Fruit fly (Drosophila melanogaster) whole organism, pupa: Measurements from ENCODE around the gene CG10560.

Experiments used
- CG10348 ChIP-seq: fragments of 200-800 bp; sonication (Bioruptor generic); IDR thresholded peaks from 2 replicates; pipeline ENCODE4 v1.3.6; 2022; ENCODE audit warnings: missing biosample characterization, missing genetic modification characterization
- CG12605 ChIP-seq: fragments of 200-800 bp; sonication (Bioruptor generic); IDR thresholded peaks from 2 replicates; pipeline ENCODE4 v1.3.6; 2022; ENCODE audit warnings: missing biosample characterization, missing genetic modification characterization
- CG13204 ChIP-seq: fragments of 200-800 bp; sonication (Bioruptor generic); optimal IDR thresholded peaks from 2 replicates; lab custom pipeline; 2018; ENCODE audit warnings: missing biosample characterization, mild to moderate bottlenecking, missing genetic modification characterization, moderate library complexity
- CG14655 ChIP-seq: fragments of 200-800 bp; sonication (Bioruptor generic); optimal IDR thresholded peaks from 3 replicates; lab custom pipeline; 2017; ENCODE audit warnings: mild to moderate bottlenecking, missing biosample characterization, missing genetic modification reagents, missing genetic modification characterization
- CG15710 ChIP-seq: fragments of 200-800 bp; sonication (Bioruptor generic); optimal IDR thresholded peaks from 2 replicates; lab custom pipeline; 2018; ENCODE audit warnings: missing biosample characterization, mild to moderate bottlenecking, missing genetic modification characterization, moderate library complexity
- CG17806 ChIP-seq: fragments of 200-800 bp; sonication (Bioruptor generic); optimal IDR thresholded peaks from 2 replicates; lab custom pipeline; 2018; ENCODE audit warnings: missing biosample characterization, mild to moderate bottlenecking, missing genetic modification characterization, moderate library complexity
- CG32121 ChIP-seq: fragments of 200-800 bp; sonication (Bioruptor generic); IDR thresholded peaks from 2 replicates; pipeline ENCODE4 v1.3.6; 2022; ENCODE audit warnings: missing biosample characterization, missing genetic modification characterization
- CG34367 ChIP-seq: fragments of 200-800 bp; sonication (Bioruptor generic); optimal IDR thresholded peaks from 2 replicates; lab custom pipeline; 2018; ENCODE audit warnings: missing biosample characterization, mild to moderate bottlenecking, missing genetic modification characterization
- CG4496 ChIP-seq: fragments of 200-800 bp; sonication (Bioruptor generic); IDR thresholded peaks from 3 replicates; pipeline ENCODE4 v1.3.6; 2022; ENCODE audit warnings: missing biosample characterization, missing genetic modification characterization
- CG8159 ChIP-seq: fragments of 200-800 bp; sonication (Bioruptor generic); optimal IDR thresholded peaks from 3 replicates; lab custom pipeline; 2018; ENCODE audit warnings: missing biosample characterization, mild to moderate bottlenecking, missing genetic modification characterization, moderate library complexity
- CG8301 ChIP-seq: fragments of 200-800 bp; sonication (Bioruptor generic); optimal IDR thresholded peaks from 2 replicates; lab custom pipeline; 2018; ENCODE audit warnings: missing biosample characterization, mild to moderate bottlenecking, missing genetic modification characterization
- CG9948 ChIP-seq: fragments of 200-800 bp; sonication (Bioruptor generic); optimal IDR thresholded peaks from 2 replicates; lab custom pipeline; 2018; ENCODE audit warnings: missing biosample characterization, mild to moderate bottlenecking, missing genetic modification characterization, moderate library complexity
- D1 ChIP-seq: fragments of 200-800 bp; sonication (Bioruptor generic); optimal IDR thresholded peaks from 2 replicates; lab custom pipeline; 2018; ENCODE audit warnings: missing biosample characterization, mild to moderate bottlenecking, missing genetic modification characterization, moderate library complexity
- EcR ChIP-seq: fragments of 200-800 bp; sonication (Bioruptor generic); optimal IDR thresholded peaks from 3 replicates; lab custom pipeline; 2019; ENCODE audit warnings: missing biosample characterization, missing genetic modification characterization, mild to moderate bottlenecking, moderate library complexity, missing genetic modification reagents
- Ets98B ChIP-seq: fragments of 200-800 bp; sonication (Bioruptor generic); IDR thresholded peaks from 2 replicates; pipeline ENCODE4 v1.3.6; 2022; ENCODE audit warnings: missing biosample characterization, missing genetic modification characterization
- Pif1A ChIP-seq: fragments of 200-800 bp; sonication (Bioruptor generic); optimal IDR thresholded peaks from 3 replicates; lab custom pipeline; 2016; ENCODE audit warnings: missing biosample characterization, missing genetic modification characterization
- Pif1B ChIP-seq: fragments of 200-800 bp; sonication (Bioruptor generic); optimal IDR thresholded peaks from 3 replicates; lab custom pipeline; 2016; ENCODE audit warnings: missing biosample characterization, missing genetic modification characterization
- fd96Ca ChIP-seq: fragments of 200-800 bp; sonication (Bioruptor generic); IDR thresholded peaks from 3 replicates; pipeline ENCODE4 v1.3.6; 2022; ENCODE audit warnings: missing biosample characterization, missing genetic modification characterization
- gl ChIP-seq: fragments of 200-800 bp; sonication (Bioruptor generic); optimal IDR thresholded peaks from 2 replicates; lab custom pipeline; 2018; ENCODE audit warnings: missing biosample characterization, mild to moderate bottlenecking, missing genetic modification characterization
- rn ChIP-seq: fragments of 200-800 bp; sonication (Bioruptor generic); IDR thresholded peaks from 2 replicates; pipeline ENCODE4 v1.3.6; 2022; ENCODE audit warnings: missing biosample characterization, missing genetic modification characterization

CG10560 gene

DNA sequence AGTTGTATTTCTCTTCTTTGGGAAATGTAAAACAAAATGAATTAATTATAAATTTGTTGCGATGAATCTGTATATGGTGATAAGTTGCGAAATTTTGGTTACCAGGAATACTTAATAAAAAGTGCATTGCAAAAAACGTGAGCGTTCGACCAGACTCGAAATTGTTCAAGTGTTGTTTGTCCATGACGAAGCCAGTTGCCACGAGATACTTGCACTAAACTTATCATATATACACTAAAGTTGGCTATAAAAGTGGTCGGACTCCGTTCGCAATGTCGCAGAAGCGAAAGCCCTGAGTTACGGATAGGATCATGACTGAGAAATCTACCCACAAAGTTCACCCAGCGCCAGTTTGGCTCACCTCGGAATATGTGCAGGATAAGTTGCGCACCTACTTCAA, 46.4 kb downstream of the CG10560 start, which contains the start of gene CG11878:
Gene CG11878, plus strand, starts transcription at position 301 of the 400 bp plus-strand sequence.
- TF ChIP-seq CG32121 (no peak), Ets98B (GFP tag; lab: Robert Waterston, UW) (no peak), CG8159 (tag; lab: Kevin White, UChicago) (no peak), Pif1B (GFP tag; lab: Kevin White, UChicago) (no peak), EcR (GFP tag; lab: Kevin White, UChicago) (no peak), fd96Ca (no peak), CG13204 (no peak), CG9948 (tag; lab: Kevin White, UChicago) (no peak), CG17806 (tag; lab: Kevin White, UChicago) (no peak), CG10348 (GFP tag; lab: Robert Waterston, UW) (no peak), rn (no peak), CG34367 (tag; lab: Kevin White, UChicago) (no peak), D1 (tag; lab: Kevin White, UChicago) (no peak), CG8301 (tag; lab: Kevin White, UChicago) (no peak), CG12605 (GFP tag; lab: Robert Waterston, UW) (no peak), Pif1A (GFP tag; lab: Kevin White, UChicago) (no peak), CG4496 (GFP tag; lab: Robert Waterston, UW) (no peak), CG14655 (GFP tag; lab: Kevin White, UChicago) (no peak), gl (no peak)

DNA sequence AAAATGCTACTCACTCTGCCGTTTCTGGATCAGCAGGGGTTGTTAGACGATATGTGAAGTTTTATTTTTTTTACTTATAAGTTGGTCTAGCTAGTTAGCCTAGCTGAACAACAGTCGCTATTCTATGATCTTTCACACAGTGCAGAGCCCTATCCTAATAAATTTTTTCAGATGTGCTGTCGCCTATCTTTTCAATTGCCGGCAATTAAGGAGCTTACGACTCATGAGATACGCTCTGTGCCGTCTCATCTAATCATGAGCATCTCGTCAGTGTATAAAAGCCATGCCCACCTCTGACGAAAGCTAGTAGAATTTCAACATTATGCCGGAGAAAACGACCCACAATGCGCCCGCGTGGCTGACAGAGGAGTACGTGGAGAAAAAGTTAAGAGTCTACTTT, 50.0 kb downstream of the CG10560 start, which contains the start of the genes CG11889 and CG11891:
Gene CG11889, plus strand, starts transcription at position 301 of the 400 bp plus-strand sequence.
Gene CG11891, plus strand, starts transcription at position 301 of the 400 bp plus-strand sequence.
- TF ChIP-seq CG15710 (tag; lab: Kevin White, UChicago) (no peak), CG10348 (GFP tag; lab: Robert Waterston, UW) (no peak), Pif1A (GFP tag; lab: Kevin White, UChicago) (no peak)
- TF ChIP-seq, all 21 proteins: peak for 0
